Worm (Caenorhabditis elegans) whole organism, young adult: Measurements from ENCODE around the gene ZC250.2.

Experiments used
- B0019.2 ChIP-seq: fragments of 200-800 bp; sonication (Bioruptor generic); conservative IDR thresholded peaks from 2 replicates; pipeline ENCODE4 v1.3.6; 2022; ENCODE audit warnings: missing genetic modification reagents, missing genetic modification characterization, missing compliant biosample characterization
- C17E4.6 ChIP-seq: fragments of 200-800 bp; sonication (Bioruptor generic); IDR thresholded peaks from 2 replicates; pipeline ENCODE4 v1.3.6; 2022; ENCODE audit warnings: missing genetic modification reagents, missing genetic modification characterization, missing compliant biosample characterization
- F22D6.2 ChIP-seq: sonication (generic microtip); optimal IDR thresholded peaks from 2 replicates; lab custom pipeline; 2016; ENCODE audit warnings: mild to moderate bottlenecking, missing genetic modification characterization, missing compliant biosample characterization
- F23B12.7 ChIP-seq: sonication (generic microtip); optimal IDR thresholded peaks from 2 replicates; lab custom pipeline; 2017; ENCODE audit warnings: missing genetic modification characterization, mild to moderate bottlenecking, missing compliant biosample characterization, antibody characterized with exemption, moderate library complexity; ENCODE audit not compliant: insufficient read depth
- F37B4.10 ChIP-seq: fragments of 200-800 bp; sonication (Bioruptor generic); IDR thresholded peaks from 2 replicates; pipeline ENCODE4 v1.3.6; 2022; ENCODE audit warnings: missing genetic modification characterization, missing compliant biosample characterization
- Y53F4B.3 ChIP-seq: fragments of 200-800 bp; sonication (Bioruptor generic); IDR thresholded peaks from 2 replicates; pipeline ENCODE4 v1.3.6; 2022; ENCODE audit warnings: missing genetic modification reagents, missing genetic modification characterization, missing compliant biosample characterization
- Y53G8AR.9 ChIP-seq: fragments of 200-800 bp; sonication (Bioruptor generic); conservative IDR thresholded peaks from 2 replicates; pipeline ENCODE4 v1.3.6; 2022; ENCODE audit warnings: missing genetic modification reagents, missing genetic modification characterization, missing compliant biosample characterization
- Y67H2A.10 ChIP-seq: fragments of 200-800 bp; sonication (Bioruptor generic); conservative IDR thresholded peaks from 2 replicates; pipeline ENCODE4 v1.3.6; 2022; ENCODE audit warnings: missing genetic modification reagents, missing genetic modification characterization, missing compliant biosample characterization
- aptf-3 ChIP-seq: fragments of 200-800 bp; sonication (Bioruptor generic); IDR thresholded peaks from 2 replicates; pipeline ENCODE4 v1.3.6; 2022; ENCODE audit warnings: missing genetic modification characterization, missing compliant biosample characterization
- atf-7 ChIP-seq: sonication (generic microtip); optimal IDR thresholded peaks from 2 replicates; lab custom pipeline; 2017; ENCODE audit warnings: mild to moderate bottlenecking, missing genetic modification characterization, missing compliant biosample characterization
- attf-3 ChIP-seq: fragments of 200-800 bp; sonication (Bioruptor generic); conservative IDR thresholded peaks from 2 replicates; pipeline ENCODE4 v1.3.6; 2022; ENCODE audit warnings: missing genetic modification reagents, missing genetic modification characterization, missing compliant biosample characterization
- ceh-40 ChIP-seq: fragments of 200-800 bp; sonication (Bioruptor generic); IDR thresholded peaks from 2 replicates; pipeline ENCODE4 v1.3.6; 2022; ENCODE audit warnings: missing genetic modification characterization, missing compliant biosample characterization
- ceh-79 ChIP-seq: sonication (generic microtip); optimal IDR thresholded peaks from 2 replicates; lab custom pipeline; 2017; ENCODE audit warnings: mild to moderate bottlenecking, missing genetic modification characterization, missing compliant biosample characterization
- chd-7 ChIP-seq: sonication (generic microtip); optimal IDR thresholded peaks from 2 replicates; lab custom pipeline; 2016; ENCODE audit warnings: mild to moderate bottlenecking, missing genetic modification characterization, moderate library complexity, missing compliant biosample characterization
- die-1 ChIP-seq: sonication (generic microtip); optimal IDR thresholded peaks from 2 replicates; lab custom pipeline; 2016; ENCODE audit warnings: missing genotype, mild to moderate bottlenecking, missing genetic modification characterization, missing compliant biosample characterization
- dox-1 ChIP-seq: fragments of 200-800 bp; sonication (Bioruptor generic); IDR thresholded peaks from 2 replicates; pipeline ENCODE4 v1.3.6; 2022; ENCODE audit warnings: missing genetic modification reagents, missing genetic modification characterization, missing compliant biosample characterization
- efl-1 ChIP-seq: fragments of 150-350 bp; optimal IDR thresholded peaks from 2 replicates; lab custom pipeline; 2014; ENCODE audit warnings: missing biosample characterization, missing genetic modification reagents, missing genetic modification characterization
- ekl-4 ChIP-seq: fragments of 200-800 bp; sonication (Bioruptor generic); IDR thresholded peaks from 2 replicates; pipeline ENCODE4 v1.3.6; 2022; ENCODE audit warnings: missing genetic modification reagents, missing genetic modification characterization, missing compliant biosample characterization
- ets-4 ChIP-seq: fragments of 200-800 bp; sonication (Bioruptor generic); optimal IDR thresholded peaks from 2 replicates; lab custom pipeline; 2018; ENCODE audit warnings: mild to moderate bottlenecking, missing genetic modification characterization, missing compliant biosample characterization
- gei-17 ChIP-seq: fragments of 200-800 bp; sonication (Bioruptor generic); optimal IDR thresholded peaks from 2 replicates; lab custom pipeline; 2018; ENCODE audit warnings: mild to moderate bottlenecking, missing genetic modification characterization, missing compliant biosample characterization
- him-1 ChIP-seq: sonication (generic microtip); optimal IDR thresholded peaks from 2 replicates; lab custom pipeline; 2016; ENCODE audit warnings: missing genotype, missing genetic modification reagents, missing genetic modification characterization, missing compliant biosample characterization
- lin-26 ChIP-seq: fragments of 200-800 bp; sonication (Bioruptor generic); IDR thresholded peaks from 2 replicates; pipeline ENCODE4 v1.3.6; 2022; ENCODE audit warnings: missing genetic modification reagents, missing genetic modification characterization, missing compliant biosample characterization
- lin-35 ChIP-seq, 3 experiments: fragments of 150-350 bp in 2 of 3; sonication (generic microtip) in 1 of 3; optimal IDR thresholded peaks; 2 replicates each; lab custom pipeline; 2014 to 2018; ENCODE audit warnings: missing biosample characterization in 3 of 3, missing genetic modification characterization in 3 of 3, missing genetic modification reagents in 3 of 3
- lir-1 ChIP-seq: fragments of 200-800 bp; sonication (Bioruptor generic); conservative IDR thresholded peaks from 2 replicates; pipeline ENCODE4 v1.3.6; 2022; ENCODE audit warnings: missing genetic modification reagents, missing genetic modification characterization, missing compliant biosample characterization
- lsl-1 ChIP-seq: fragments of 200-800 bp; sonication (Bioruptor generic); optimal IDR thresholded peaks from 2 replicates; lab custom pipeline; 2018; ENCODE audit warnings: mild to moderate bottlenecking, missing genetic modification characterization, moderate library complexity, missing compliant biosample characterization
- lsy-27 ChIP-seq: sonication (generic microtip); optimal IDR thresholded peaks from 2 replicates; lab custom pipeline; 2017; ENCODE audit warnings: missing genetic modification characterization, mild to moderate bottlenecking, missing compliant biosample characterization, antibody characterized with exemption, missing genotype, borderline replicate concordance; ENCODE audit not compliant: insufficient read depth
- madf-6 ChIP-seq: fragments of 200-800 bp; sonication (Bioruptor generic); IDR thresholded peaks from 2 replicates; pipeline ENCODE4 v1.3.6; 2022; ENCODE audit warnings: missing genetic modification reagents, missing genetic modification characterization, missing compliant biosample characterization
- madf-8 ChIP-seq: fragments of 200-800 bp; sonication (Bioruptor generic); conservative IDR thresholded peaks from 2 replicates; pipeline ENCODE4 v1.3.6; 2022; ENCODE audit warnings: missing genetic modification reagents, missing genetic modification characterization, missing compliant biosample characterization
- mxl-1 ChIP-seq: sonication (generic microtip); optimal IDR thresholded peaks from 2 replicates; lab custom pipeline; 2016; ENCODE audit warnings: missing genetic modification characterization, missing compliant biosample characterization
- nfya-2 ChIP-seq: fragments of 200-800 bp; sonication (Bioruptor generic); IDR thresholded peaks from 2 replicates; pipeline ENCODE4 v1.3.6; 2022; ENCODE audit warnings: missing genetic modification reagents, missing genetic modification characterization, missing compliant biosample characterization
- nhr-179 ChIP-seq: sonication (generic microtip); optimal IDR thresholded peaks from 2 replicates; lab custom pipeline; 2016; ENCODE audit warnings: mild to moderate bottlenecking, missing genetic modification characterization, missing compliant biosample characterization
- nhr-80 ChIP-seq: sonication (generic microtip); optimal IDR thresholded peaks from 2 replicates; lab custom pipeline; 2016; ENCODE audit warnings: missing genetic modification characterization, missing compliant biosample characterization
- nhr-90 ChIP-seq: sonication (generic microtip); optimal IDR thresholded peaks from 2 replicates; lab custom pipeline; 2016; ENCODE audit warnings: missing genotype, mild to moderate bottlenecking, missing genetic modification characterization, missing compliant biosample characterization
- pha-4 ChIP-seq: fragments of 150-350 bp; sonication (generic microtip); optimal IDR thresholded peaks from 2 replicates; lab custom pipeline; 2014; ENCODE audit warnings: missing biosample characterization, missing genetic modification reagents, missing genetic modification characterization
- rcor-1 ChIP-seq: fragments of 200-800 bp; sonication (Bioruptor generic); IDR thresholded peaks from 2 replicates; pipeline ENCODE4 v1.3.6; 2022; ENCODE audit warnings: missing genetic modification reagents, missing genetic modification characterization, missing compliant biosample characterization
- rpc-1 ChIP-seq, 2 experiments: fragments of 150-350 bp in 1 of 2; sonication (generic microtip) in 1 of 2; optimal IDR thresholded peaks; 2 replicates each; lab custom pipeline; 2014 to 2018; ENCODE audit warnings: missing biosample characterization in 1 of 2, missing genetic modification characterization in 1 of 2, missing genetic modification reagents in 1 of 2, missing genotype in 1 of 2
- snpc-1.1 ChIP-seq: sonication (generic microtip); optimal IDR thresholded peaks from 2 replicates; lab custom pipeline; 2017; ENCODE audit warnings: missing genetic modification characterization, mild to moderate bottlenecking, missing compliant biosample characterization, antibody characterized with exemption, moderate library complexity, missing genotype, missing genetic modification reagents; ENCODE audit not compliant: insufficient read depth
- snpc-3.4 ChIP-seq: sonication (generic microtip); optimal IDR thresholded peaks from 2 replicates; lab custom pipeline; 2017; ENCODE audit warnings: missing genetic modification characterization, mild to moderate bottlenecking, missing compliant biosample characterization, antibody characterized with exemption, moderate library complexity, missing genotype, missing genetic modification reagents
- somi-1 ChIP-seq: fragments of 200-800 bp; sonication (Bioruptor generic); optimal IDR thresholded peaks from 2 replicates; lab custom pipeline; 2018; ENCODE audit warnings: mild to moderate bottlenecking, missing genetic modification characterization, missing compliant biosample characterization
- sptf-2 ChIP-seq: fragments of 200-800 bp; sonication (Bioruptor generic); optimal IDR thresholded peaks from 2 replicates; lab custom pipeline; 2018; ENCODE audit warnings: mild to moderate bottlenecking, missing genetic modification characterization, missing compliant biosample characterization
- tbp1 ChIP-seq: fragments of 200-800 bp; sonication (Bioruptor generic); optimal IDR thresholded peaks from 2 replicates; lab custom pipeline; 2018; ENCODE audit warnings: mild to moderate bottlenecking, missing genetic modification characterization, missing compliant biosample characterization
- tbx-9 ChIP-seq: sonication (generic microtip); optimal IDR thresholded peaks from 2 replicates; lab custom pipeline; 2016; ENCODE audit warnings: borderline replicate concordance, missing genetic modification characterization, inconsistent platforms, missing compliant biosample characterization
- tlf-1 ChIP-seq: fragments of 200-800 bp; sonication (Bioruptor generic); optimal IDR thresholded peaks from 2 replicates; lab custom pipeline; 2018; ENCODE audit warnings: mild to moderate bottlenecking, missing genetic modification characterization, missing compliant biosample characterization
- unc-130 ChIP-seq: sonication (generic microtip); optimal IDR thresholded peaks from 2 replicates; lab custom pipeline; 2016; ENCODE audit warnings: missing genetic modification reagents, missing genetic modification characterization, missing compliant biosample characterization
- unc-62 ChIP-seq: fragments of 150-350 bp; optimal IDR thresholded peaks from 2 replicates; lab custom pipeline; 2014; ENCODE audit warnings: missing biosample characterization, missing genetic modification reagents, missing genetic modification characterization
- zfh-2 ChIP-seq: fragments of 200-800 bp; sonication (Bioruptor generic); conservative IDR thresholded peaks from 2 replicates; pipeline ENCODE4 v1.3.6; 2022; ENCODE audit warnings: missing genetic modification reagents, missing genetic modification characterization, missing compliant biosample characterization
- ztf-18 ChIP-seq: sonication (generic microtip); optimal IDR thresholded peaks from 2 replicates; lab custom pipeline; 2016; ENCODE audit warnings: missing genotype, mild to moderate bottlenecking, missing genetic modification characterization, missing compliant biosample characterization

Gene ZC250.2

ce11 chrV:5790497-5791280 is 1.4 kb upstream of the ZC250.2 start, which contains the start of the genes nhr-142 and F44E7.9 (continued):
- peak; percentile 22 for TF ChIP-seq chd-7 (tag; lab: Kevin White, UChicago)
- peak; percentile 73 for TF ChIP-seq lsl-1 (GFP tag; lab: Kevin White, UChicago)
- peak; percentile 30; the same call in 1 of the 2 replicates for TF ChIP-seq ekl-4 (GFP tag; lab: Robert Waterston, UW)
- no peak for TF ChIP-seq die-1
- TF ChIP-seq snpc-3.4 = peak; percentile 67
- TF ChIP-seq lin-26 (GFP tag; lab: Robert Waterston, UW) = no peak
- TF ChIP-seq gei-17 (GFP tag; lab: Kevin White, UChicago) = no peak
- TF ChIP-seq madf-6 (GFP tag; lab: Robert Waterston, UW) = peak; percentile 78
- peak; percentile 59 for TF ChIP-seq somi-1 (GFP tag; lab: Kevin White, UChicago)
- TF ChIP-seq B0019.2 (GFP tag; lab: Robert Waterston, UW) = no peak
- no peak for TF ChIP-seq lsy-27 (tag; lab: Kevin White, UChicago)
- no peak for TF ChIP-seq ceh-40 (GFP tag; lab: Robert Waterston, UW)
- no peak for TF ChIP-seq Y67H2A.10
- peak; percentile 73 for TF ChIP-seq nhr-80 (tag; lab: Kevin White, UChicago)
- TF ChIP-seq nhr-90 (tag; lab: Kevin White, UChicago) = no peak
- peak; percentile 87 for TF ChIP-seq rcor-1
- TF ChIP-seq Y53F4B.3 (GFP tag; lab: Robert Waterston, UW) = no peak
- TF ChIP-seq ztf-18 (tag; lab: Kevin White, UChicago) = peak; percentile 98
- peak; percentile 52 for TF ChIP-seq efl-1
- TF ChIP-seq snpc-1.1 (tag; lab: Kevin White, UChicago) = no peak
- no peak for TF ChIP-seq mxl-1 (tag; lab: Kevin White, UChicago)
- peak; percentile 52 for TF ChIP-seq him-1 (tag; lab: Kevin White, UChicago)
- no peak for TF ChIP-seq pha-4 (tag; lab: Kevin White, UChicago)
- TF ChIP-seq tbp1 (GFP tag; lab: Kevin White, UChicago) = peak; percentile 68
- TF ChIP-seq ets-4 (GFP tag; lab: Kevin White, UChicago) = no peak
- no peak for TF ChIP-seq ceh-79 (tag; lab: Kevin White, UChicago)
- TF ChIP-seq unc-130 (GFP tag; lab: Kevin White, UChicago) = peak; percentile 40
- no peak for TF ChIP-seq tbx-9 (tag; lab: Kevin White, UChicago)
- TF ChIP-seq dox-1 = peak; percentile 95
- TF ChIP-seq tlf-1 (GFP tag; lab: Kevin White, UChicago) = peak; percentile 78
- TF ChIP-seq nhr-179 (tag; lab: Kevin White, UChicago) = no peak
- no peak for TF ChIP-seq unc-62 (GFP tag; lab: Kevin White, UChicago)
- 0 out of 2 replicates have a peak, but pooled peaks have one; percentile 22 for TF ChIP-seq C17E4.6 (GFP tag; lab: Robert Waterston, UW)
- TF ChIP-seq aptf-3 (GFP tag; lab: Robert Waterston, UW) = no peak
- TF ChIP-seq attf-3 (GFP tag; lab: Robert Waterston, UW) = peak; percentile 71
- peak; percentile 84; the same call in 1 of the 2 replicates for TF ChIP-seq Y53G8AR.9 (GFP tag; lab: Robert Waterston, UW)
- TF ChIP-seq rpc-1 (optimal IDR thresholded peaks at IDR 0.05; lab: Kevin White, UChicago) = peak; percentile 0
- TF ChIP-seq rpc-1 (tag; optimal IDR thresholded peaks at IDR 0.05; lab: Kevin White, UChicago) = no peak
- no peak for TF ChIP-seq F37B4.10 (GFP tag; lab: Robert Waterston, UW)
- peak; percentile 32 for TF ChIP-seq atf-7 (tag; lab: Kevin White, UChicago)
- peak; percentile 47 for TF ChIP-seq F22D6.2 (tag; lab: Kevin White, UChicago)
- TF ChIP-seq lin-35 (GFP tag; optimal IDR thresholded peaks at IDR 0.05; lab: Kevin White, UChicago) = peak in 2 of 3 experiments; percentile 54 to 72
- peak; percentile 65 for TF ChIP-seq F23B12.7 (tag; lab: Kevin White, UChicago)
- TF ChIP-seq sptf-2 = no peak
- TF ChIP-seq lir-1 (GFP tag; lab: Robert Waterston, UW) = peak; percentile 73
- TF ChIP-seq madf-8 (GFP tag; lab: Robert Waterston, UW) = peak; percentile 47
- TF ChIP-seq zfh-2 (GFP tag; lab: Robert Waterston, UW) = no peak
- no peak for TF ChIP-seq nfya-2 (GFP tag; lab: Robert Waterston, UW)
